Worm (Caenorhabditis elegans) whole organism, L3 larva: Measurements from ENCODE around the gene T11G6.3.

Experiments
- R02D3.7 ChIP-seq: fragments of 150-350 bp; optimal IDR thresholded peaks from 2 replicates; lab custom pipeline; 2014; ENCODE audit warnings: missing biosample characterization, missing genetic modification characterization
- ZK546.5 ChIP-seq: sonication (generic microtip); optimal IDR thresholded peaks from 2 replicates; lab custom pipeline; 2017; ENCODE audit warnings: missing biosample characterization, missing genetic modification characterization
- aly-2 ChIP-seq: fragments of 150-350 bp; optimal IDR thresholded peaks from 2 replicates; lab custom pipeline; 2014; ENCODE audit warnings: missing biosample characterization, missing genetic modification characterization
- ama-1 ChIP-seq: fragments of 150-350 bp; optimal IDR thresholded peaks from 2 replicates; lab custom pipeline; 2018
- ceh-28 ChIP-seq: fragments of 150-350 bp; optimal IDR thresholded peaks from 2 replicates; lab custom pipeline; 2014; ENCODE audit warnings: missing biosample characterization, missing genetic modification reagents, missing genetic modification characterization
- ceh-82 ChIP-seq: fragments of 150-350 bp; optimal IDR thresholded peaks from 2 replicates; lab custom pipeline; 2014; ENCODE audit warnings: missing biosample characterization, missing genetic modification characterization
- daf-12 ChIP-seq: fragments of 150-350 bp; optimal IDR thresholded peaks from 2 replicates; lab custom pipeline; 2014; ENCODE audit warnings: missing biosample characterization, missing genetic modification reagents, missing genetic modification characterization
- egl-27 ChIP-seq: sonication (generic microtip); optimal IDR thresholded peaks from 4 replicates; lab custom pipeline; 2017; ENCODE audit warnings: missing biosample characterization, missing genetic modification reagents, missing genetic modification characterization
- egl-5 ChIP-seq: fragments of 150-350 bp; optimal IDR thresholded peaks from 2 replicates; lab custom pipeline; 2017; ENCODE audit warnings: missing biosample characterization, missing genetic modification reagents, missing genetic modification characterization, inconsistent platforms
- elt-1 ChIP-seq: fragments of 150-350 bp; optimal IDR thresholded peaks from 2 replicates; lab custom pipeline; 2014; ENCODE audit warnings: missing biosample characterization, missing genetic modification characterization
- fkh-2 ChIP-seq: fragments of 150-350 bp; optimal IDR thresholded peaks from 2 replicates; lab custom pipeline; 2014; ENCODE audit warnings: missing biosample characterization, missing genetic modification reagents, missing genetic modification characterization
- fos-1 ChIP-seq: fragments of 150-350 bp; optimal IDR thresholded peaks from 2 replicates; lab custom pipeline; 2014; ENCODE audit warnings: missing biosample characterization, missing genetic modification characterization
- hmg-11 ChIP-seq: sonication (generic microtip); optimal IDR thresholded peaks from 2 replicates; lab custom pipeline; 2016; ENCODE audit warnings: missing genetic modification characterization, missing compliant biosample characterization
- jun-1 ChIP-seq: fragments of 150-350 bp; optimal IDR thresholded peaks from 2 replicates; lab custom pipeline; 2014; ENCODE audit warnings: missing biosample characterization, missing genetic modification reagents, missing genetic modification characterization
- lin-39 ChIP-seq: fragments of 150-350 bp; optimal IDR thresholded peaks from 2 replicates; lab custom pipeline; 2018; ENCODE audit warnings: missing biosample characterization, missing genetic modification reagents, missing genetic modification characterization
- lsy-12 ChIP-seq: sonication (generic microtip); optimal IDR thresholded peaks from 2 replicates; lab custom pipeline; 2016; ENCODE audit warnings: mild to moderate bottlenecking, missing genetic modification characterization, missing compliant biosample characterization
- nhr-11 ChIP-seq: fragments of 150-350 bp; optimal IDR thresholded peaks from 2 replicates; lab custom pipeline; 2014; ENCODE audit warnings: missing biosample characterization, missing genetic modification characterization
- nhr-237 ChIP-seq: fragments of 150-350 bp; optimal IDR thresholded peaks from 2 replicates; lab custom pipeline; 2014; ENCODE audit warnings: missing biosample characterization, missing genetic modification characterization
- nhr-28 ChIP-seq: fragments of 150-350 bp; optimal IDR thresholded peaks from 2 replicates; lab custom pipeline; 2014; ENCODE audit warnings: missing biosample characterization, missing genetic modification characterization
- nhr-43 ChIP-seq: sonication (generic microtip); optimal IDR thresholded peaks from 2 replicates; lab custom pipeline; 2016; ENCODE audit warnings: mild to moderate bottlenecking, missing genetic modification characterization, missing compliant biosample characterization; ENCODE audit not compliant: poor library complexity, severe bottlenecking
- nhr-67 ChIP-seq: fragments of 150-350 bp; optimal IDR thresholded peaks from 2 replicates; lab custom pipeline; 2014; ENCODE audit warnings: missing biosample characterization, missing genetic modification characterization
- nhr-76 ChIP-seq: fragments of 150-350 bp; sonication (generic microtip); optimal IDR thresholded peaks from 5 replicates; lab custom pipeline; 2014; ENCODE audit warnings: missing biosample characterization, missing genetic modification characterization
- nhr-77 ChIP-seq: fragments of 150-350 bp; optimal IDR thresholded peaks from 2 replicates; lab custom pipeline; 2014; ENCODE audit warnings: missing biosample characterization, missing genetic modification characterization
- pqm-1 ChIP-seq: fragments of 150-350 bp; optimal IDR thresholded peaks from 2 replicates; lab custom pipeline; 2017; ENCODE audit warnings: missing biosample characterization, missing genetic modification characterization, inconsistent platforms
- sea-2 ChIP-seq: fragments of 150-350 bp; sonication (generic microtip); optimal IDR thresholded peaks from 4 replicates; lab custom pipeline; 2014; ENCODE audit warnings: missing biosample characterization, missing genetic modification reagents, missing genetic modification characterization
- skn-1 ChIP-seq: fragments of 150-350 bp; optimal IDR thresholded peaks from 2 replicates; lab custom pipeline; 2014; ENCODE audit warnings: missing biosample characterization, missing genetic modification characterization
- tbx-2 ChIP-seq: sonication (generic microtip); optimal IDR thresholded peaks from 2 replicates; lab custom pipeline; 2016; ENCODE audit warnings: mild to moderate bottlenecking, missing genetic modification characterization, missing compliant biosample characterization
- unc-62 ChIP-seq: fragments of 150-350 bp; sonication (generic microtip); optimal IDR thresholded peaks from 4 replicates; lab custom pipeline; 2014; ENCODE audit warnings: missing biosample characterization, missing genetic modification reagents, missing genetic modification characterization
- zag-1 ChIP-seq: fragments of 150-350 bp; optimal IDR thresholded peaks from 2 replicates; lab custom pipeline; 2014; ENCODE audit warnings: missing biosample characterization, missing genetic modification characterization
- ztf-11 ChIP-seq: fragments of 150-350 bp; optimal IDR thresholded peaks from 2 replicates; lab custom pipeline; 2014; ENCODE audit warnings: missing biosample characterization, missing genetic modification characterization
- ztf-4 ChIP-seq: fragments of 150-350 bp; optimal IDR thresholded peaks from 2 replicates; lab custom pipeline; 2014; ENCODE audit warnings: missing biosample characterization, missing genetic modification characterization

Gene T11G6.3

DNA sequence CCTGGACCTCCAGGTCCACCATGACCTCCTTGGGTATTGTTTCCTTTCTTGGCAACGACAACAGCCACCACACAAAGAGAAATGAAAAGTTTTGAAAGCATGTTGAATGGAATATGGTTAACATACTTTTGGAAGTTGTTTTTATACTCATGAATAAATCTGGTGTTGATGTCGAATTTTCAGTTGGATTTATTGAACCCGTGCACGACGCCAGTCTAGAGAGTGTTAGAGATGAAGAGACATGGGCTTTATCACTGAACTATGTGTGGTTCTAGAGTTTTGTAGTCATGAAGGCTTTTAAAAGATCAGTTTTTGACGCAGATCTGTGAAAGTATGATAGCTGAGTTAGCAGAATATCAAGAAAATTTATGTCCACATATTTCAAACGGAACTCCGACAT is 39.2 kb upstream of the T11G6.3 start, which contains the start of gene srlf-14:
Gene srlf-14 (minus strand): TSS at position 101 of the 400 bp plus-strand sequence.
- TF ChIP-seq lsy-12 (tag; lab: Kevin White, UChicago) (no peak), fos-1 (tag; lab: Kevin White, UChicago) (no peak)

DNA sequence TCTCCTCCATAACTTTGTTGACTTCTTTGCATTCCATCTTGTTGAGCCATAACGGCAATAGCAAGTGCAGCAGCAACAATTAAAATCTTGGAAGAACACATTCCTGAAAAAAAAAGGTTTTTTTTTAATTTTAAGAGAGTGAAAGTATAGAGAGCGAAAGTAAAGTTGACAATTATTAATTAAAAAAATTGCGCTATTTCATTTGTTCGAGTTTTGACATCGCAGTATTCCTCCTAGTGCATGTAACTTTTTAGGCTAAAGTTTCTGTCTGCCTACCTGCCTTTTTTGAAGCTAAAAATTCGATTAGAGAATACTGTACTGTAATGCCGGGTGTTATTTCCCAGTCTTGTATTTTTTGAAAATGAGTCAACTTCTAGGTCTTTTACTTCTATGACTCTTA is 37.0 kb upstream of the T11G6.3 start, which contains the start of gene srlf-12:
Gene srlf-12 (minus strand): TSS at position 101 of the 400 bp plus-strand sequence.
- TF ChIP-seq ama-1, result no peak
- TF ChIP-seq nhr-11 (tag; lab: Kevin White, UChicago), result no peak
- no peak for TF ChIP-seq daf-12 (tag; lab: Kevin White, UChicago)
- no peak for TF ChIP-seq skn-1 (tag; lab: Kevin White, UChicago)
- no peak for TF ChIP-seq nhr-43 (tag; lab: Kevin White, UChicago)
- TF ChIP-seq ceh-28 (tag; lab: Kevin White, UChicago), result no peak
- TF ChIP-seq nhr-76 (tag; lab: Kevin White, UChicago), result no peak
- TF ChIP-seq ZK546.5 (tag; lab: Kevin White, UChicago), result no peak
- no peak for TF ChIP-seq unc-62 (GFP tag; lab: Kevin White, UChicago)
- TF ChIP-seq nhr-67, result no peak
- TF ChIP-seq nhr-77 (tag; lab: Kevin White, UChicago), result no peak
- TF ChIP-seq ztf-4 (tag; lab: Kevin White, UChicago), result no peak
- no peak for TF ChIP-seq fkh-2 (tag; lab: Kevin White, UChicago)
- TF ChIP-seq zag-1 (tag; lab: Kevin White, UChicago), result no peak
- TF ChIP-seq hmg-11 (tag; lab: Kevin White, UChicago), result no peak
- no peak for TF ChIP-seq nhr-237 (tag; lab: Kevin White, UChicago)
- no peak for TF ChIP-seq R02D3.7
- TF ChIP-seq egl-5 (tag; lab: Kevin White, UChicago), result no peak
- TF ChIP-seq ztf-11 (tag; lab: Kevin White, UChicago), result no peak
- TF ChIP-seq, all 47 proteins: peak for 0

DNA sequence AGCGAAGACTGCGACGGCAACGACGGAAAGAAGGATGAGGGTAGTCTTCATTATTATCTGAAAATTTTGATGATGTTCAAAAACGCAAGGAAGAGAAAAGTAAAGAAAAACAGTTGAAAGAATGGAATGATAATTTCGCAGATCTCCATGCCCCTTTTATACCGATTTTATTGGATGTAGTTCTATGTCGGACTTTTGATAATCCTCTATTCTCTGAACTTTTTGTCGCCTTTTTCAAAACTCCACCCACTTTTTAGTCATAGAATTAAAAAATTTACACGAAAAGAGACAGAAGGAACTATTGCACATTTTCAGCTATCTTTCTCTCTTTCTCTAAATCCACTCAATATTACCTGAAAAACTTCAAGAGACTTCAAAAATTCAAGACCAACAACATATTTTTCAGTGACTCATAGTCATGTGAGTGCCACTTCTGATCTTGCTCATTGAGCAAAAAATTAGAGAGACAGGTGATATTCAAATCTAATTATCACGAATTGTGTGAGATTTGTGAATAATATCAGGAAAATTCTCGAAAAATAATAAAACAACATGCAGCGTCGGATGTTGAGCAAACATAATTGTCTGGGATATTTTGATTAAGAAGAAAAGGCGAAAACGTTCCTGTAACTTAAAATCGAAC is 34.9 kb upstream of the T11G6.3 start, which contains the start of gene F13E9.15:
Gene F13E9.15 (minus strand): TSS at position 51 of the 643 bp plus-strand sequence.
- TF ChIP-seq aly-2 (tag; lab: Kevin White, UChicago) (no peak), nhr-11 (tag; lab: Kevin White, UChicago) (no peak), lsy-12 (tag; lab: Kevin White, UChicago) (no peak), sea-2 (GFP tag; lab: Kevin White, UChicago) (no peak), fos-1 (tag; lab: Kevin White, UChicago) (no peak), nhr-43 (tag; lab: Kevin White, UChicago) (no peak), nhr-77 (tag; lab: Kevin White, UChicago) (no peak), ztf-4 (tag; lab: Kevin White, UChicago) (no peak), ama-1 (no peak), ceh-82 (tag; lab: Kevin White, UChicago) (no peak)
- TF ChIP-seq, all 47 proteins: peak for 0

ce11 chrIV:10887285-10887684 is 32.2 kb upstream of the T11G6.3 start, which contains the start of gene F13E9.16:
Gene F13E9.16 (minus strand): TSS chrIV:10887385.
- no peak for TF ChIP-seq ztf-4 (tag; lab: Kevin White, UChicago)
- no peak for TF ChIP-seq ceh-28 (tag; lab: Kevin White, UChicago)
- no peak for TF ChIP-seq nhr-28
- no peak for TF ChIP-seq pqm-1 (tag; lab: Kevin White, UChicago)
- no peak for TF ChIP-seq skn-1 (tag; lab: Kevin White, UChicago)
- no peak for TF ChIP-seq tbx-2 (tag; lab: Kevin White, UChicago)
- TF ChIP-seq nhr-11 (tag; lab: Kevin White, UChicago), result no peak
- no peak for TF ChIP-seq daf-12 (tag; lab: Kevin White, UChicago)
- TF ChIP-seq ceh-82 (tag; lab: Kevin White, UChicago), result no peak
- TF ChIP-seq, all 47 proteins: peak for 0

ce11 chrIV:10885915-10886314 is 30.9 kb upstream of the T11G6.3 start, which contains the start of gene srlf-11:
Gene srlf-11 (minus strand): TSS chrIV:10886015.
- TF ChIP-seq jun-1 (tag; lab: Kevin White, UChicago), result no peak
- no peak for TF ChIP-seq lin-39 (tag; lab: Kevin White, UChicago)
- no peak for TF ChIP-seq hmg-11 (tag; lab: Kevin White, UChicago)
- TF ChIP-seq nhr-76 (tag; lab: Kevin White, UChicago), result no peak
- no peak for TF ChIP-seq zag-1 (tag; lab: Kevin White, UChicago)
- no peak for TF ChIP-seq egl-27 (tag; lab: Kevin White, UChicago)
- TF ChIP-seq nhr-28, result no peak
- TF ChIP-seq elt-1, result no peak
- TF ChIP-seq skn-1 (tag; lab: Kevin White, UChicago), result no peak
- TF ChIP-seq aly-2 (tag; lab: Kevin White, UChicago), result no peak
- no peak for TF ChIP-seq ztf-11 (tag; lab: Kevin White, UChicago)
